Worm (Caenorhabditis elegans) whole organism, young adult: ENCODE data around the gene nhr-87.

Experiments
- B0261.1 ChIP-seq: sonication (generic microtip); optimal IDR thresholded peaks from 2 replicates; lab custom pipeline; 2016; ENCODE audit warnings: mild to moderate bottlenecking, missing genetic modification characterization, moderate library complexity, missing compliant biosample characterization
- F22D6.2 ChIP-seq: sonication (generic microtip); optimal IDR thresholded peaks from 2 replicates; lab custom pipeline; 2016; ENCODE audit warnings: mild to moderate bottlenecking, missing genetic modification characterization, missing compliant biosample characterization
- F39B2.1 ChIP-seq: fragments of 200-800 bp; sonication (Bioruptor generic); IDR thresholded peaks from 2 replicates; pipeline ENCODE4 v1.3.6; 2022; ENCODE audit warnings: missing genetic modification reagents, missing genetic modification characterization, missing compliant biosample characterization
- F55B11.4 ChIP-seq: sonication (generic microtip); optimal IDR thresholded peaks from 2 replicates; lab custom pipeline; 2016; ENCODE audit warnings: missing compliant biosample characterization, missing genetic modification characterization, borderline replicate concordance; ENCODE audit not compliant: insufficient read depth
- K11D2.4 ChIP-seq: fragments of 200-800 bp; sonication (Bioruptor generic); IDR thresholded peaks from 2 replicates; pipeline ENCODE4 v1.3.6; 2022; ENCODE audit warnings: missing genetic modification reagents, missing genetic modification characterization, missing compliant biosample characterization
- K12H6.12 ChIP-seq: fragments of 200-800 bp; sonication (Bioruptor generic); optimal IDR thresholded peaks from 2 replicates; lab custom pipeline; 2018; ENCODE audit warnings: mild to moderate bottlenecking, missing genetic modification characterization, missing compliant biosample characterization
- T26A5.8 ChIP-seq: sonication (generic microtip); optimal IDR thresholded peaks from 2 replicates; lab custom pipeline; 2016; ENCODE audit warnings: missing genetic modification characterization, missing compliant biosample characterization
- Y53F4B.3 ChIP-seq: fragments of 200-800 bp; sonication (Bioruptor generic); IDR thresholded peaks from 2 replicates; pipeline ENCODE4 v1.3.6; 2022; ENCODE audit warnings: missing genetic modification reagents, missing genetic modification characterization, missing compliant biosample characterization
- ama-1 ChIP-seq, 3 experiments: fragments of 150-350 bp in 1 of 3; sonication (generic microtip) in 2 of 3; optimal IDR thresholded peaks; 2 replicates each; lab custom pipeline; 2014 to 2018; ENCODE audit warnings: missing biosample characterization in 2 of 3, missing genetic modification characterization in 2 of 3, missing genetic modification reagents in 2 of 3
- aptf-3 ChIP-seq: fragments of 200-800 bp; sonication (Bioruptor generic); IDR thresholded peaks from 2 replicates; pipeline ENCODE4 v1.3.6; 2022; ENCODE audit warnings: missing genetic modification characterization, missing compliant biosample characterization
- atf-7 ChIP-seq: sonication (generic microtip); optimal IDR thresholded peaks from 2 replicates; lab custom pipeline; 2017; ENCODE audit warnings: mild to moderate bottlenecking, missing genetic modification characterization, missing compliant biosample characterization
- attf-3 ChIP-seq: fragments of 200-800 bp; sonication (Bioruptor generic); conservative IDR thresholded peaks from 2 replicates; pipeline ENCODE4 v1.3.6; 2022; ENCODE audit warnings: missing genetic modification reagents, missing genetic modification characterization, missing compliant biosample characterization
- bed-2 ChIP-seq: fragments of 200-800 bp; sonication (Bioruptor generic); IDR thresholded peaks from 2 replicates; pipeline ENCODE4 v1.3.6; 2022; ENCODE audit warnings: missing genetic modification reagents, missing genetic modification characterization, missing compliant biosample characterization
- cebp-2 ChIP-seq: fragments of 200-800 bp; sonication (Bioruptor generic); IDR thresholded peaks from 2 replicates; pipeline ENCODE4 v1.3.6; 2022; ENCODE audit warnings: missing genetic modification characterization, missing compliant biosample characterization
- ceh-79 ChIP-seq: sonication (generic microtip); optimal IDR thresholded peaks from 2 replicates; lab custom pipeline; 2017; ENCODE audit warnings: mild to moderate bottlenecking, missing genetic modification characterization, missing compliant biosample characterization
- dox-1 ChIP-seq: fragments of 200-800 bp; sonication (Bioruptor generic); IDR thresholded peaks from 2 replicates; pipeline ENCODE4 v1.3.6; 2022; ENCODE audit warnings: missing genetic modification reagents, missing genetic modification characterization, missing compliant biosample characterization
- dpff-1 ChIP-seq: sonication (generic microtip); optimal IDR thresholded peaks from 2 replicates; lab custom pipeline; 2017; ENCODE audit warnings: mild to moderate bottlenecking, missing genetic modification characterization, missing compliant biosample characterization
- dpl-1 ChIP-seq: fragments of 150-350 bp; optimal IDR thresholded peaks from 2 replicates; lab custom pipeline; 2014; ENCODE audit warnings: missing biosample characterization, missing genetic modification reagents, missing genetic modification characterization
- egl-18 ChIP-seq: fragments of 200-800 bp; sonication (Bioruptor generic); IDR thresholded peaks from 2 replicates; pipeline ENCODE4 v1.3.6; 2022; ENCODE audit warnings: missing genetic modification reagents, missing genetic modification characterization, missing compliant biosample characterization
- egl-44 ChIP-seq: fragments of 200-800 bp; sonication (Bioruptor generic); IDR thresholded peaks from 2 replicates; pipeline ENCODE4 v1.3.6; 2022; ENCODE audit warnings: missing genetic modification reagents, missing genetic modification characterization, missing compliant biosample characterization
- egrh-3 ChIP-seq: fragments of 200-800 bp; sonication (Bioruptor generic); IDR thresholded peaks from 2 replicates; pipeline ENCODE4 v1.3.6; 2022; ENCODE audit warnings: missing genetic modification reagents, missing genetic modification characterization, missing compliant biosample characterization
- ekl-4 ChIP-seq: fragments of 200-800 bp; sonication (Bioruptor generic); IDR thresholded peaks from 2 replicates; pipeline ENCODE4 v1.3.6; 2022; ENCODE audit warnings: missing genetic modification reagents, missing genetic modification characterization, missing compliant biosample characterization
- hlh-12 ChIP-seq: sonication (generic microtip); optimal IDR thresholded peaks from 2 replicates; lab custom pipeline; 2016; ENCODE audit warnings: missing genetic modification characterization, missing compliant biosample characterization
- hsf-1 ChIP-seq: fragments of 200-800 bp; sonication (Bioruptor generic); IDR thresholded peaks from 2 replicates; pipeline ENCODE4 v1.3.6; 2022; ENCODE audit warnings: missing genetic modification reagents, missing genetic modification characterization, missing compliant biosample characterization
- let-526 ChIP-seq: fragments of 200-800 bp; sonication (Bioruptor generic); IDR thresholded peaks from 2 replicates; pipeline ENCODE4 v1.3.6; 2022; ENCODE audit warnings: missing genetic modification reagents, missing genetic modification characterization, missing compliant biosample characterization
- lin-40 ChIP-seq: sonication (generic microtip); optimal IDR thresholded peaks from 2 replicates; lab custom pipeline; 2016; ENCODE audit warnings: missing genetic modification characterization, mild to moderate bottlenecking, missing compliant biosample characterization, missing genotype, missing genetic modification reagents
- lir-1 ChIP-seq: fragments of 200-800 bp; sonication (Bioruptor generic); conservative IDR thresholded peaks from 2 replicates; pipeline ENCODE4 v1.3.6; 2022; ENCODE audit warnings: missing genetic modification reagents, missing genetic modification characterization, missing compliant biosample characterization
- lsl-1 ChIP-seq: fragments of 200-800 bp; sonication (Bioruptor generic); optimal IDR thresholded peaks from 2 replicates; lab custom pipeline; 2018; ENCODE audit warnings: mild to moderate bottlenecking, missing genetic modification characterization, moderate library complexity, missing compliant biosample characterization
- nfya-2 ChIP-seq: fragments of 200-800 bp; sonication (Bioruptor generic); IDR thresholded peaks from 2 replicates; pipeline ENCODE4 v1.3.6; 2022; ENCODE audit warnings: missing genetic modification reagents, missing genetic modification characterization, missing compliant biosample characterization
- nhr-120 ChIP-seq: fragments of 200-800 bp; sonication (Bioruptor generic); IDR thresholded peaks from 2 replicates; pipeline ENCODE4 v1.3.6; 2022; ENCODE audit warnings: missing genetic modification characterization, missing compliant biosample characterization
- nhr-90 ChIP-seq: sonication (generic microtip); optimal IDR thresholded peaks from 2 replicates; lab custom pipeline; 2016; ENCODE audit warnings: missing genotype, mild to moderate bottlenecking, missing genetic modification characterization, missing compliant biosample characterization
- pbrm-1 ChIP-seq: fragments of 200-800 bp; sonication (Bioruptor generic); IDR thresholded peaks from 2 replicates; pipeline ENCODE4 v1.3.6; 2022; ENCODE audit warnings: missing genetic modification reagents, missing genetic modification characterization, missing compliant biosample characterization
- sea-2 ChIP-seq: fragments of 200-800 bp; sonication (Bioruptor generic); IDR thresholded peaks from 2 replicates; pipeline ENCODE4 v1.3.6; 2022; ENCODE audit warnings: missing genetic modification characterization, missing compliant biosample characterization
- snpc-1.1 ChIP-seq: sonication (generic microtip); optimal IDR thresholded peaks from 2 replicates; lab custom pipeline; 2017; ENCODE audit warnings: missing genetic modification characterization, mild to moderate bottlenecking, missing compliant biosample characterization, antibody characterized with exemption, moderate library complexity, missing genotype, missing genetic modification reagents; ENCODE audit not compliant: insufficient read depth
- snpc-1.3 ChIP-seq: sonication (generic microtip); optimal IDR thresholded peaks from 2 replicates; lab custom pipeline; 2017; ENCODE audit warnings: missing genetic modification characterization, mild to moderate bottlenecking, missing compliant biosample characterization, antibody characterized with exemption, moderate library complexity, missing genotype, missing genetic modification reagents; ENCODE audit not compliant: insufficient read depth
- snpc-4 ChIP-seq, 5 experiments: fragments of 150-350 bp in 1 of 5; sonication (generic microtip) in 4 of 5; optimal IDR thresholded peaks; 2 replicates each; lab custom pipeline; 2014 to 2018; ENCODE audit warnings: missing genetic modification characterization in 5 of 5, missing biosample characterization in 3 of 5, antibody characterized with exemption in 2 of 5, mild to moderate bottlenecking in 2 of 5, missing compliant biosample characterization in 2 of 5, missing genotype in 2 of 5, moderate library complexity in 2 of 5, missing genetic modification reagents in 1 of 5
- somi-1 ChIP-seq: fragments of 200-800 bp; sonication (Bioruptor generic); optimal IDR thresholded peaks from 2 replicates; lab custom pipeline; 2018; ENCODE audit warnings: mild to moderate bottlenecking, missing genetic modification characterization, missing compliant biosample characterization
- unc-62 ChIP-seq: fragments of 150-350 bp; optimal IDR thresholded peaks from 2 replicates; lab custom pipeline; 2014; ENCODE audit warnings: missing biosample characterization, missing genetic modification reagents, missing genetic modification characterization
- xnd-1 ChIP-seq: sonication (generic microtip); optimal IDR thresholded peaks from 2 replicates; lab custom pipeline; 2016; ENCODE audit warnings: missing genotype, missing genetic modification reagents, missing genetic modification characterization, missing compliant biosample characterization
- zfh-2 ChIP-seq: fragments of 200-800 bp; sonication (Bioruptor generic); conservative IDR thresholded peaks from 2 replicates; pipeline ENCODE4 v1.3.6; 2022; ENCODE audit warnings: missing genetic modification reagents, missing genetic modification characterization, missing compliant biosample characterization
- zim-3 ChIP-seq: sonication (generic microtip); optimal IDR thresholded peaks from 2 replicates; lab custom pipeline; 2017; ENCODE audit warnings: mild to moderate bottlenecking, missing genetic modification characterization, moderate library complexity, missing compliant biosample characterization
- ztf-25 ChIP-seq: fragments of 200-800 bp; sonication (Bioruptor generic); IDR thresholded peaks from 2 replicates; pipeline ENCODE4 v1.3.6; 2022; ENCODE audit warnings: missing genetic modification reagents, missing genetic modification characterization, missing compliant biosample characterization
- ztf-26 ChIP-seq: sonication (generic microtip); optimal IDR thresholded peaks from 2 replicates; lab custom pipeline; 2017; ENCODE audit warnings: missing genetic modification characterization, missing compliant biosample characterization
- ztf-28 ChIP-seq: fragments of 200-800 bp; sonication (Bioruptor generic); IDR thresholded peaks from 2 replicates; pipeline ENCODE4 v1.3.6; 2022; ENCODE audit warnings: missing genetic modification reagents, missing genetic modification characterization, missing compliant biosample characterization
- ztf-3 ChIP-seq: fragments of 200-800 bp; sonication (Bioruptor generic); optimal IDR thresholded peaks from 2 replicates; lab custom pipeline; 2018; ENCODE audit warnings: mild to moderate bottlenecking, missing genetic modification characterization, missing compliant biosample characterization
- ztf-6 ChIP-seq: fragments of 200-800 bp; sonication (Bioruptor generic); IDR thresholded peaks from 2 replicates; pipeline ENCODE4 v1.3.6; 2022; ENCODE audit warnings: missing genetic modification reagents, missing genetic modification characterization, missing compliant biosample characterization

The nhr-87 gene

ce11 chrIV:1659045-1659741, 35.4 kb downstream of the nhr-87 start, which contains the start of gene rps-28:
TSS of gene rps-28 (plus strand) at chrIV:1659691.
- peak; percentile 95 for TF ChIP-seq pbrm-1 (GFP tag; lab: Robert Waterston, UW)
- no peak for TF ChIP-seq bed-2 (GFP tag; lab: Robert Waterston, UW)
- TF ChIP-seq egrh-3 (GFP tag; lab: Robert Waterston, UW), result peak; percentile 60
- peak; percentile 94 for TF ChIP-seq ekl-4
- TF ChIP-seq ceh-79 (tag; lab: Kevin White, UChicago), result no peak
- TF ChIP-seq dpl-1 (GFP tag; lab: Kevin White, UChicago), result peak; percentile 77
- peak; percentile 69 for TF ChIP-seq atf-7 (tag; lab: Kevin White, UChicago)
- no peak for TF ChIP-seq cebp-2
- peak; percentile 92 for TF ChIP-seq ztf-26 (tag; lab: Kevin White, UChicago)
- no peak for TF ChIP-seq dpff-1 (tag; lab: Kevin White, UChicago)
- peak; percentile 84 for TF ChIP-seq snpc-1.3 (tag; lab: Kevin White, UChicago)
- TF ChIP-seq F39B2.1 (GFP tag; lab: Robert Waterston, UW), result no peak
- TF ChIP-seq attf-3 (GFP tag; lab: Robert Waterston, UW), result peak; percentile 100
- no peak for TF ChIP-seq hlh-12 (tag; lab: Kevin White, UChicago)
- TF ChIP-seq snpc-1.1 (tag; lab: Kevin White, UChicago), result peak; percentile 55
- peak; percentile 92 for TF ChIP-seq K11D2.4
- TF ChIP-seq ama-1 (optimal IDR thresholded peaks at IDR 0.05; lab: Kevin White, UChicago), result no peak
- peak in 1 of 2 experiments; percentile 58 for TF ChIP-seq ama-1 (GFP tag; optimal IDR thresholded peaks at IDR 0.05; lab: Kevin White, UChicago)
- peak; percentile 98 for TF ChIP-seq dox-1 (GFP tag; lab: Robert Waterston, UW)
- no peak for TF ChIP-seq ztf-3 (GFP tag; lab: Kevin White, UChicago)
- TF ChIP-seq hsf-1 (GFP tag; lab: Robert Waterston, UW), result peak; percentile 75
- TF ChIP-seq nfya-2 (GFP tag; lab: Robert Waterston, UW), result no peak
- TF ChIP-seq egl-18, result no peak
- no peak for TF ChIP-seq sea-2 (GFP tag; lab: Robert Waterston, UW)
- TF ChIP-seq T26A5.8 (tag; lab: Kevin White, UChicago), result no peak
- peak; percentile 57 for TF ChIP-seq F22D6.2 (tag; lab: Kevin White, UChicago)
- TF ChIP-seq let-526 (GFP tag; lab: Robert Waterston, UW), result peak; percentile 85
- TF ChIP-seq nhr-90 (tag; lab: Kevin White, UChicago), result peak; percentile 67
- no peak for TF ChIP-seq nhr-120 (GFP tag; lab: Robert Waterston, UW)
- peak; percentile 27 for TF ChIP-seq B0261.1 (tag; lab: Kevin White, UChicago)
- peak; percentile 86 for TF ChIP-seq lsl-1 (GFP tag; lab: Kevin White, UChicago)
- no peak for TF ChIP-seq F55B11.4 (tag; lab: Kevin White, UChicago)
- peak; percentile 84 for TF ChIP-seq Y53F4B.3 (GFP tag; lab: Robert Waterston, UW)
- TF ChIP-seq ztf-25, result peak; percentile 91
- peak; percentile 88 for TF ChIP-seq lir-1 (GFP tag; lab: Robert Waterston, UW)
- TF ChIP-seq snpc-4 (GFP tag; optimal IDR thresholded peaks at IDR 0.05; lab: Kevin White, UChicago), result peak; percentile 67
- TF ChIP-seq snpc-4 (tag; optimal IDR thresholded peaks at IDR 0.05; lab: Kevin White, UChicago), result peak; percentile 80 to 86 (median 82)
- TF ChIP-seq ztf-6 (GFP tag; lab: Robert Waterston, UW), result peak; percentile 83; the same call in 1 of the 2 replicates
- peak; percentile 94 for TF ChIP-seq lin-40 (tag; lab: Kevin White, UChicago)
- no peak for TF ChIP-seq unc-62 (GFP tag; lab: Kevin White, UChicago)
- peak; percentile 65; the same call in 1 of the 2 replicates for TF ChIP-seq egl-44 (GFP tag; lab: Robert Waterston, UW)
- TF ChIP-seq zfh-2 (GFP tag; lab: Robert Waterston, UW), result peak; percentile 95
- peak; percentile 94 for TF ChIP-seq K12H6.12 (tag; lab: Kevin White, UChicago)
- peak; percentile 86; the same call in 1 of the 2 replicates for TF ChIP-seq ztf-28 (GFP tag; lab: Robert Waterston, UW)
- peak; percentile 91 for TF ChIP-seq somi-1 (GFP tag; lab: Kevin White, UChicago)
- TF ChIP-seq xnd-1 (tag; lab: Kevin White, UChicago), result peak; percentile 47
- no peak for TF ChIP-seq aptf-3 (GFP tag; lab: Robert Waterston, UW)
- TF ChIP-seq zim-3 (tag; lab: Kevin White, UChicago), result no peak
